Fruit fly (Drosophila melanogaster): ENCODE measurements around the gene Mnat9.

Gene Mnat9

dm6 chr3R:31630376-31630775 is 14.4 kb upstream of the Mnat9 start (continued):
- no peak for TF ChIP-seq ken (GFP tag; IDR thresholded peaks at IDR 0.05)
- no peak for TF ChIP-seq chif (GFP tag; optimal IDR thresholded peaks at IDR 0.05)
- TF ChIP-seq Usf (GFP tag; optimal IDR thresholded peaks at IDR 0.05) = no peak
- no peak for TF ChIP-seq Fer2 (tag; optimal IDR thresholded peaks at IDR 0.05)
- no peak for TF ChIP-seq en (GFP tag; optimal IDR thresholded peaks at IDR 0.05)
- TF ChIP-seq mirr (GFP tag; optimal IDR thresholded peaks at IDR 0.05) = no peak
- no peak for TF ChIP-seq CG11696 (GFP tag; IDR thresholded peaks at IDR 0.05)
- TF ChIP-seq Hsf (GFP tag; optimal IDR thresholded peaks at IDR 0.05) = peak; percentile 3
- TF ChIP-seq zen (tag; optimal IDR thresholded peaks at IDR 0.05) = no peak
- TF ChIP-seq CG9215 (GFP tag; IDR thresholded peaks at IDR 0.05) = no peak
- TF ChIP-seq CG30403 (GFP tag; optimal IDR thresholded peaks at IDR 0.05) = no peak
- no peak for TF ChIP-seq tgo (GFP tag; IDR thresholded peaks at IDR 0.05)
- no peak for TF ChIP-seq Sry-β (GFP tag; optimal IDR thresholded peaks at IDR 0.05)
- peak; percentile 82 for TF ChIP-seq Med (GFP tag)
- no peak for TF ChIP-seq CG7271 (tag; optimal IDR thresholded peaks at IDR 0.05)
- no peak for TF ChIP-seq CG4617 (GFP tag; optimal IDR thresholded peaks at IDR 0.05; ENCODE audit: borderline replicate concordance)
- TF ChIP-seq unc-4 (GFP tag; IDR thresholded peaks at IDR 0.05; ENCODE audit: partially characterized antibody) = no peak
- no peak for TF ChIP-seq zen2 (GFP tag; IDR thresholded peaks at IDR 0.05; ENCODE audit: partially characterized antibody)
- TF ChIP-seq exex (tag; optimal IDR thresholded peaks at IDR 0.05) = no peak
- TF ChIP-seq lmd (GFP tag; IDR thresholded peaks at IDR 0.05) = peak; percentile 50
- TF ChIP-seq tin (GFP tag; optimal IDR thresholded peaks at IDR 0.05) = no peak
- TF ChIP-seq otp (GFP tag; IDR thresholded peaks at IDR 0.05) = no peak
- no peak for TF ChIP-seq fd96Cb (tag; optimal IDR thresholded peaks at IDR 0.05)
- TF ChIP-seq sens-2 (GFP tag; IDR thresholded peaks at IDR 0.05) = no peak
- no peak for TF ChIP-seq Drgx (GFP tag; IDR thresholded peaks at IDR 0.05)
- TF ChIP-seq slbo (GFP tag; IDR thresholded peaks at IDR 0.05) = peak; percentile 68
- TF ChIP-seq CG7839 (tag; optimal IDR thresholded peaks at IDR 0.05) = peak; percentile 28
- TF ChIP-seq CG7928 (GFP tag; optimal IDR thresholded peaks at IDR 0.05) = no peak
- TF ChIP-seq rib (GFP tag; IDR thresholded peaks at IDR 0.05) = no peak
- 0 out of 2 replicates have a peak, but pooled peaks have one; percentile 30 for TF ChIP-seq Atf6 (GFP tag; IDR thresholded peaks at IDR 0.05)
- TF ChIP-seq fu2 (GFP tag; optimal IDR thresholded peaks at IDR 0.05) = no peak
- no peak for TF ChIP-seq fd102C (GFP tag; optimal IDR thresholded peaks at IDR 0.05)

- TF ChIP-seq grn (GFP tag; optimal IDR thresholded peaks at IDR 0.05) (no peak), tx (GFP tag; optimal IDR thresholded peaks at IDR 0.05) (no peak), CG9932 (GFP tag; IDR thresholded peaks at IDR 0.05) (peak; percentile 11; the same call in 1 of the 2 replicates), E2f2 (GFP tag; IDR thresholded peaks at IDR 0.05) (no peak), CG33213 (GFP tag; optimal IDR thresholded peaks at IDR 0.05) (no peak), ATbp (GFP tag; optimal IDR thresholded peaks at IDR 0.05) (no peak), eve (GFP tag; optimal IDR thresholded peaks at IDR 0.05) (no peak), Ets65A (GFP tag) (peak; percentile 39), mld (GFP tag; IDR thresholded peaks at IDR 0.05; ENCODE audit: partially characterized antibody) (no peak), Neu2 (GFP tag; optimal IDR thresholded peaks at IDR 0.05; ENCODE audit: borderline replicate concordance) (no peak), CG30403 (GFP tag; optimal IDR thresholded peaks at IDR 0.05) (peak; percentile 15), tup (GFP tag; optimal IDR thresholded peaks at IDR 0.05) (no peak), CG2202 (tag; optimal IDR thresholded peaks at IDR 0.05) (no peak), Rfx (GFP tag; IDR thresholded peaks at IDR 0.05) (peak; percentile 53), vvl (GFP tag; IDR thresholded peaks at IDR 0.05) (peak; percentile 48; the same call in 1 of the 2 replicates), croc (GFP tag; conservative IDR thresholded peaks at IDR 0.05) (no peak), Hmx (GFP tag; optimal IDR thresholded peaks at IDR 0.05) (no peak), Med (GFP tag) (peak; percentile 65), nerfin-1 (tag; optimal IDR thresholded peaks at IDR 0.05) (no peak), BtbVII (GFP tag; optimal IDR thresholded peaks at IDR 0.05) (no peak), Ptx1 (GFP tag; IDR thresholded peaks at IDR 0.05) (0 out of 2 replicates have a peak, but pooled peaks have one; percentile 12), cg (GFP tag; optimal IDR thresholded peaks at IDR 0.05) (no peak), rib (GFP tag; IDR thresholded peaks at IDR 0.05) (no peak), lola (GFP tag; optimal IDR thresholded peaks at IDR 0.05) (no peak)
Observed at dm6 chr3R:31627186-31627585, 11.2 kb upstream of the Mnat9 start.

Measured in whole organism, embryonic.